Worm (Caenorhabditis elegans) whole organism, L1 larva: ENCODE results near the gene tbx-8.
A peak's percentile ranks its signal among the peaks of the same experiment; 100 is the strongest.

Source experiments
- C16A3.4 ChIP-seq: fragments of 150-350 bp; optimal IDR thresholded peaks from 2 replicates; lab custom pipeline; 2014; ENCODE audit warnings: missing biosample characterization, missing genetic modification characterization
- F16B12.6 ChIP-seq: fragments of 150-350 bp; optimal IDR thresholded peaks from 2 replicates; lab custom pipeline; 2014; ENCODE audit warnings: missing biosample characterization, missing genetic modification characterization
- ama-1 ChIP-seq: fragments of 150-350 bp; optimal IDR thresholded peaks from 2 replicates; lab custom pipeline; 2014
- ceh-63 ChIP-seq: fragments of 200-800 bp; sonication (Bioruptor generic); optimal IDR thresholded peaks from 2 replicates; lab custom pipeline; 2018; ENCODE audit warnings: mild to moderate bottlenecking, missing genetic modification characterization, missing compliant biosample characterization
- ceh-82 ChIP-seq, 3 experiments: fragments of 150-350 bp in 1 of 3; sonication (generic microtip) in 2 of 3; optimal IDR thresholded peaks; 2 replicates each; lab custom pipeline; 2014 to 2017; ENCODE audit warnings: missing biosample characterization in 3 of 3, missing genetic modification characterization in 3 of 3
- ceh-88 ChIP-seq: fragments of 200-800 bp; sonication (Bioruptor generic); IDR thresholded peaks from 2 replicates; pipeline ENCODE4 v1.3.6; 2022; ENCODE audit warnings: missing genetic modification characterization, missing compliant biosample characterization
- ces-1 ChIP-seq: fragments of 150-350 bp; optimal IDR thresholded peaks from 2 replicates; lab custom pipeline; 2014; ENCODE audit warnings: missing biosample characterization, missing genetic modification reagents, missing genetic modification characterization
- dpl-1 ChIP-seq, 3 experiments: fragments of 150-350 bp in 2 of 3; sonication (generic microtip) in 1 of 3; optimal IDR thresholded peaks; 2 replicates each; lab custom pipeline; 2014 to 2017; ENCODE audit warnings: missing biosample characterization in 3 of 3, missing genetic modification characterization in 3 of 3, missing genetic modification reagents in 3 of 3
- dsc-1 ChIP-seq: sonication (generic microtip); optimal IDR thresholded peaks from 2 replicates; lab custom pipeline; 2016; ENCODE audit warnings: mild to moderate bottlenecking, missing genetic modification characterization, missing compliant biosample characterization
- efl-1 ChIP-seq, 4 experiments: fragments of 150-350 bp; optimal IDR thresholded peaks in 3 of 4; peaks in 1 of 4; 1 replicate in 1 of 4; 2 replicates in 3 of 4; lab custom pipeline; 2014; ENCODE audit warnings: missing biosample characterization in 2 of 4, missing genetic modification characterization in 2 of 4, missing genetic modification reagents in 2 of 4
- egl-13 ChIP-seq: sonication (generic microtip); optimal IDR thresholded peaks from 2 replicates; lab custom pipeline; 2016; ENCODE audit warnings: missing genotype, missing genetic modification reagents, missing genetic modification characterization, missing compliant biosample characterization
- elt-2 ChIP-seq: sonication (generic microtip); optimal IDR thresholded peaks from 2 replicates; lab custom pipeline; 2016; ENCODE audit warnings: missing genetic modification characterization, mild to moderate bottlenecking, inconsistent platforms, missing compliant biosample characterization, missing genetic modification reagents
- fkh-10 ChIP-seq: sonication (generic microtip); optimal IDR thresholded peaks from 2 replicates; lab custom pipeline; 2017; ENCODE audit warnings: missing biosample characterization, missing genetic modification reagents, missing genetic modification characterization
- fkh-8 ChIP-seq: sonication (generic microtip); optimal IDR thresholded peaks from 2 replicates; lab custom pipeline; 2016; ENCODE audit warnings: mild to moderate bottlenecking, missing genetic modification characterization, missing compliant biosample characterization
- hlh-4 ChIP-seq: sonication (generic microtip); optimal IDR thresholded peaks from 2 replicates; lab custom pipeline; 2016; ENCODE audit warnings: mild to moderate bottlenecking, missing genetic modification characterization, missing compliant biosample characterization
- isw-1 ChIP-seq: fragments of 200-800 bp; sonication (Bioruptor generic); IDR thresholded peaks from 2 replicates; pipeline ENCODE4 v1.3.6; 2022; ENCODE audit warnings: missing genetic modification characterization, missing compliant biosample characterization
- lin-14 ChIP-seq: fragments of 200-800 bp; sonication (Bioruptor generic); optimal IDR thresholded peaks from 2 replicates; lab custom pipeline; 2018; ENCODE audit warnings: mild to moderate bottlenecking, missing genetic modification characterization, moderate library complexity, missing compliant biosample characterization
- lir-3 ChIP-seq: sonication (generic microtip); optimal IDR thresholded peaks from 2 replicates; lab custom pipeline; 2016; ENCODE audit warnings: mild to moderate bottlenecking, missing genetic modification characterization, moderate library complexity, missing compliant biosample characterization; ENCODE audit not compliant: poor library complexity
- lsy-2 ChIP-seq, 2 experiments: fragments of 150-350 bp; optimal IDR thresholded peaks; 2 replicates each; lab custom pipeline; 2014; ENCODE audit warnings: missing biosample characterization in 2 of 2, missing genetic modification characterization in 2 of 2
- mdl-1 ChIP-seq, 2 experiments: fragments of 150-350 bp; optimal IDR thresholded peaks; 2 replicates each; lab custom pipeline; 2014 to 2017; ENCODE audit warnings: missing biosample characterization in 2 of 2, missing genetic modification characterization in 2 of 2, inconsistent platforms in 1 of 2
- mef-2 ChIP-seq: fragments of 150-350 bp; optimal IDR thresholded peaks from 2 replicates; lab custom pipeline; 2014; ENCODE audit warnings: missing biosample characterization, missing genetic modification characterization
- mep-1 ChIP-seq: fragments of 150-350 bp; optimal IDR thresholded peaks from 2 replicates; lab custom pipeline; 2014; ENCODE audit warnings: missing biosample characterization, missing genetic modification characterization
- nhr-11 ChIP-seq: fragments of 150-350 bp; optimal IDR thresholded peaks from 2 replicates; lab custom pipeline; 2014; ENCODE audit warnings: missing biosample characterization, missing genetic modification characterization
- nhr-12 ChIP-seq: sonication (generic microtip); optimal IDR thresholded peaks from 2 replicates; lab custom pipeline; 2017; ENCODE audit warnings: missing biosample characterization, missing genetic modification characterization
- nhr-19 ChIP-seq: fragments of 200-800 bp; sonication (Bioruptor generic); conservative IDR thresholded peaks from 2 replicates; pipeline ENCODE4 v1.3.6; 2022; ENCODE audit warnings: missing genetic modification characterization, missing compliant biosample characterization
- nhr-47 ChIP-seq: sonication (generic microtip); optimal IDR thresholded peaks from 2 replicates; lab custom pipeline; 2016; ENCODE audit warnings: mild to moderate bottlenecking, missing genetic modification characterization, moderate library complexity, missing compliant biosample characterization
- nhr-76 ChIP-seq: sonication (generic microtip); optimal IDR thresholded peaks from 2 replicates; lab custom pipeline; 2017; ENCODE audit warnings: missing biosample characterization, missing genetic modification characterization
- nhr-84 ChIP-seq: sonication (generic microtip); optimal IDR thresholded peaks from 2 replicates; lab custom pipeline; 2017; ENCODE audit warnings: missing biosample characterization, missing genetic modification characterization
- nhr-85 ChIP-seq: sonication (generic microtip); peaks from one replicate; lab custom pipeline; 2016; ENCODE audit warnings: missing genetic modification characterization, inconsistent platforms, missing compliant biosample characterization
- nhr-90 ChIP-seq: sonication (generic microtip); optimal IDR thresholded peaks from 2 replicates; lab custom pipeline; 2016; ENCODE audit warnings: mild to moderate bottlenecking, missing genetic modification characterization, missing compliant biosample characterization; ENCODE audit not compliant: poor library complexity
- pag-3 ChIP-seq: sonication (generic microtip); optimal IDR thresholded peaks from 2 replicates; lab custom pipeline; 2017; ENCODE audit warnings: missing genetic modification characterization, mild to moderate bottlenecking, missing compliant biosample characterization, antibody characterized with exemption, borderline replicate concordance; ENCODE audit not compliant: insufficient read depth
- skn-1 ChIP-seq: fragments of 150-350 bp; optimal IDR thresholded peaks from 2 replicates; lab custom pipeline; 2014; ENCODE audit warnings: missing biosample characterization, missing genetic modification characterization
- snu-23 ChIP-seq: sonication (generic microtip); optimal IDR thresholded peaks from 2 replicates; lab custom pipeline; 2016; ENCODE audit warnings: missing genetic modification characterization, missing compliant biosample characterization
- sox-4 ChIP-seq: sonication (generic microtip); optimal IDR thresholded peaks from 2 replicates; lab custom pipeline; 2016; ENCODE audit warnings: missing genetic modification characterization, missing compliant biosample characterization
- sptf-1 ChIP-seq: fragments of 150-350 bp; optimal IDR thresholded peaks from 2 replicates; lab custom pipeline; 2014; ENCODE audit warnings: missing biosample characterization, missing genetic modification characterization
- swsn-7 ChIP-seq: sonication (generic microtip); optimal IDR thresholded peaks from 2 replicates; lab custom pipeline; 2016; ENCODE audit warnings: missing genetic modification characterization, missing compliant biosample characterization
- tbx-2 ChIP-seq: sonication (generic microtip); optimal IDR thresholded peaks from 2 replicates; lab custom pipeline; 2016; ENCODE audit warnings: missing genetic modification characterization, missing compliant biosample characterization
- tlp-1 ChIP-seq: fragments of 150-350 bp; optimal IDR thresholded peaks from 2 replicates; lab custom pipeline; 2014; ENCODE audit warnings: missing biosample characterization, missing genetic modification characterization
- unc-86 ChIP-seq: sonication (generic microtip); optimal IDR thresholded peaks from 2 replicates; lab custom pipeline; 2016; ENCODE audit warnings: missing genetic modification characterization, missing compliant biosample characterization
- vab-15 ChIP-seq: sonication (generic microtip); optimal IDR thresholded peaks from 2 replicates; lab custom pipeline; 2017; ENCODE audit warnings: missing genotype, mild to moderate bottlenecking, missing genetic modification characterization, missing compliant biosample characterization

The tbx-8 gene

ce11 chrIII:10367355-10367909 lies 20.3 kb downstream of the tbx-8 start:
- TF ChIP-seq F16B12.6, result no peak
- peak; percentile 27 for TF ChIP-seq egl-13 (tag; lab: Kevin White, UChicago)
- TF ChIP-seq isw-1 (GFP tag; lab: Robert Waterston, UW), result no peak
- TF ChIP-seq mdl-1 (tag; optimal IDR thresholded peaks at IDR 0.05; lab: Kevin White, UChicago), result no peak
- TF ChIP-seq lin-14 (GFP tag; lab: Kevin White, UChicago), result peak; percentile 58
- peak; percentile 11 for TF ChIP-seq swsn-7 (tag; lab: Kevin White, UChicago)
- no peak for TF ChIP-seq vab-15 (tag; lab: Kevin White, UChicago)
- no peak for TF ChIP-seq fkh-10 (GFP tag; lab: Kevin White, UChicago)
- TF ChIP-seq ceh-82 (tag; optimal IDR thresholded peaks at IDR 0.05; lab: Kevin White, UChicago), result peak in 1 of 3 experiments; percentile 40
- TF ChIP-seq mep-1 (tag; lab: Kevin White, UChicago), result peak; percentile 11
- no peak for TF ChIP-seq nhr-12 (tag; lab: Kevin White, UChicago)
- no peak for TF ChIP-seq C16A3.4 (tag; lab: Kevin White, UChicago)
- TF ChIP-seq nhr-19, result no peak
- TF ChIP-seq nhr-11 (tag; lab: Kevin White, UChicago), result no peak
- TF ChIP-seq hlh-4 (tag; lab: Kevin White, UChicago), result no peak
- no peak for TF ChIP-seq efl-1 (optimal IDR thresholded peaks at IDR 0.05; lab: Kevin White, UChicago)
- TF ChIP-seq efl-1 (GFP tag; optimal IDR thresholded peaks at IDR 0.05 in 1 of 2; lab: Kevin White, UChicago), result peak in 1 of 2 experiments; percentile 85
- no peak for TF ChIP-seq snu-23 (GFP tag; lab: Kevin White, UChicago)
- no peak for TF ChIP-seq ces-1
- TF ChIP-seq lsy-2 (tag; optimal IDR thresholded peaks at IDR 0.05; lab: Kevin White, UChicago), result peak in 1 of 2 experiments; percentile 26
- TF ChIP-seq ama-1, result no peak
- peak; percentile 6 for TF ChIP-seq unc-86
- no peak for TF ChIP-seq pag-3
- no peak for TF ChIP-seq sptf-1
- TF ChIP-seq lir-3, result no peak
- TF ChIP-seq dpl-1 (GFP tag; optimal IDR thresholded peaks at IDR 0.05; lab: Kevin White, UChicago), result no peak
- no peak for TF ChIP-seq tlp-1 (tag; lab: Kevin White, UChicago)
- peak; percentile 30 for TF ChIP-seq nhr-47
- no peak for TF ChIP-seq skn-1
- no peak for TF ChIP-seq nhr-84
- no peak for TF ChIP-seq mef-2
- no peak for TF ChIP-seq nhr-85 (tag; lab: Kevin White, UChicago)
- TF ChIP-seq tbx-2 (tag; lab: Kevin White, UChicago), result no peak
- peak; percentile 69 for TF ChIP-seq fkh-8 (tag; lab: Kevin White, UChicago)
- no peak for TF ChIP-seq dsc-1 (tag; lab: Kevin White, UChicago)

ce11 chrIII:10373845-10374244 lies 26.7 kb downstream of the tbx-8 start:
- TF ChIP-seq tbx-2 (tag; lab: Kevin White, UChicago), result no peak
- no peak for TF ChIP-seq skn-1
- no peak for TF ChIP-seq ceh-63 (GFP tag; lab: Kevin White, UChicago)
- TF ChIP-seq nhr-90, result no peak
- TF ChIP-seq sox-4, result no peak
- no peak for TF ChIP-seq ceh-88 (GFP tag; lab: Robert Waterston, UW)

- TF ChIP-seq nhr-76 (tag; lab: Kevin White, UChicago) (no peak), elt-2 (peak; percentile 20)
Measured at ce11 chrIII:10376041-10376440, 28.9 kb downstream of the tbx-8 start.
